Fruit fly (Drosophila melanogaster) whole organism, wandering third instar larva: ENCODE measurements around the gene CG32086.

Experiments
- Abd-B ChIP-seq: fragments of >200 bp; optimal IDR thresholded peaks from 2 replicates; lab custom pipeline; 2017; ENCODE audit warnings: missing biosample characterization, missing genetic modification characterization
- CG32264 ChIP-seq: fragments of 200-800 bp; sonication (Bioruptor generic); optimal IDR thresholded peaks from 2 replicates; lab custom pipeline; 2016; ENCODE audit warnings: missing biosample characterization, missing genetic modification characterization
- CG9705 ChIP-seq: fragments of 200-800 bp; sonication (Bioruptor generic); optimal IDR thresholded peaks from 2 replicates; lab custom pipeline; 2018; ENCODE audit warnings: missing biosample characterization, mild to moderate bottlenecking, missing genetic modification characterization
- CrebA ChIP-seq: fragments of 200-800 bp; sonication (Bioruptor generic); optimal IDR thresholded peaks from 2 replicates; lab custom pipeline; 2016; ENCODE audit warnings: missing biosample characterization, mild to moderate bottlenecking, missing genetic modification characterization, borderline replicate concordance
- Dfd ChIP-seq: fragments of >200 bp; optimal IDR thresholded peaks from 2 replicates; lab custom pipeline; 2017; ENCODE audit warnings: missing biosample characterization, missing genetic modification characterization
- Dif ChIP-seq: fragments of 200-275, 200-300 bp; sonication (Bioruptor generic); optimal IDR thresholded peaks from 2 replicates; lab custom pipeline; 2018; ENCODE audit warnings: missing biosample characterization, missing genetic modification characterization; ENCODE audit not compliant: partially characterized antibody
- GATAd ChIP-seq: sonication (Bioruptor generic); optimal IDR thresholded peaks from 2 replicates; lab custom pipeline; 2016; ENCODE audit warnings: missing biosample characterization, missing genetic modification characterization
- HLH106 ChIP-seq: fragments of 200-800 bp; optimal IDR thresholded peaks from 3 replicates; lab custom pipeline; 2019; ENCODE audit warnings: missing biosample characterization, mild to moderate bottlenecking, missing genetic modification characterization, moderate library complexity
- Hnf4 ChIP-seq: fragments of 200-800 bp; sonication (Bioruptor generic); optimal IDR thresholded peaks from 2 replicates; lab custom pipeline; 2016; ENCODE audit warnings: missing biosample characterization, mild to moderate bottlenecking, missing genetic modification characterization
- Hr78 ChIP-seq: fragments of >200 bp; optimal IDR thresholded peaks from 2 replicates; lab custom pipeline; 2017; ENCODE audit warnings: missing biosample characterization, missing genetic modification characterization
- Hr83 ChIP-seq: fragments of 200-300 bp; sonication (Bioruptor generic); optimal IDR thresholded peaks from 2 replicates; lab custom pipeline; 2016; ENCODE audit warnings: missing biosample characterization, mild to moderate bottlenecking, missing genetic modification characterization, moderate library complexity; ENCODE audit not compliant: poor library complexity, severe bottlenecking
- Jra ChIP-seq: sonication (Bioruptor generic); optimal IDR thresholded peaks from 2 replicates; lab custom pipeline; 2016; ENCODE audit warnings: missing biosample characterization, missing genetic modification characterization
- Mio ChIP-seq: sonication (Bioruptor generic); optimal IDR thresholded peaks from 2 replicates; lab custom pipeline; 2016; ENCODE audit warnings: missing biosample characterization, missing genetic modification characterization
- Myc ChIP-seq: fragments of >200 bp; optimal IDR thresholded peaks from 2 replicates; lab custom pipeline; 2017
- N ChIP-seq: fragments of >200 bp; optimal IDR thresholded peaks from 2 replicates; lab custom pipeline; 2018; ENCODE audit warnings: missing biosample characterization, missing external identifiers, missing genetic modification characterization
- OdsH ChIP-seq: fragments of 200-800 bp; sonication (Bioruptor generic); optimal IDR thresholded peaks from 2 replicates; lab custom pipeline; 2016; ENCODE audit warnings: missing biosample characterization, mild to moderate bottlenecking, missing genetic modification characterization
- Rel ChIP-seq, 2 experiments: fragments of 200-800 bp; sonication (Bioruptor generic) in 1 of 2; optimal IDR thresholded peaks; 2 replicates in 1 of 2; 3 replicates in 1 of 2; lab custom pipeline; 2016 to 2019; ENCODE audit warnings: mild to moderate bottlenecking in 2 of 2, missing biosample characterization in 2 of 2, missing genetic modification characterization in 2 of 2, moderate library complexity in 1 of 2
- Sp1 ChIP-seq: fragments of 200-800 bp; sonication (Bioruptor generic); optimal IDR thresholded peaks from 3 replicates; lab custom pipeline; 2019; ENCODE audit warnings: missing biosample characterization, mild to moderate bottlenecking, missing genetic modification characterization, moderate library complexity
- Vsx2 ChIP-seq: fragments of 200-300, 225-300 bp; sonication (Bioruptor generic); optimal IDR thresholded peaks from 2 replicates; lab custom pipeline; 2018; ENCODE audit warnings: missing biosample characterization, missing genetic modification characterization; ENCODE audit not compliant: partially characterized antibody
- br ChIP-seq: fragments of 200-800 bp; sonication (Bioruptor generic); optimal IDR thresholded peaks from 2 replicates; lab custom pipeline; 2016; ENCODE audit warnings: missing biosample characterization, missing genetic modification characterization
- brk ChIP-seq: fragments of 200-800 bp; sonication (Bioruptor generic); optimal IDR thresholded peaks from 2 replicates; lab custom pipeline; 2016; ENCODE audit warnings: missing biosample characterization, mild to moderate bottlenecking, missing genetic modification characterization
- dl ChIP-seq, 2 experiments: fragments of 175-275, 200-275 bp in 1 of 2; fragments of 200-275 bp in 1 of 2; sonication (Bioruptor generic); optimal IDR thresholded peaks; lab custom pipeline; 2018; ENCODE audit warnings: mild to moderate bottlenecking in 2 of 2, missing biosample characterization in 2 of 2, missing genetic modification characterization in 2 of 2, moderate library complexity in 2 of 2; ENCODE audit not compliant: partially characterized antibody in 2 of 2, insufficient read depth in 1 of 2
- dmrt93B ChIP-seq: fragments of 200-800 bp; sonication (Bioruptor generic); optimal IDR thresholded peaks from 2 replicates; lab custom pipeline; 2018; ENCODE audit warnings: missing biosample characterization, mild to moderate bottlenecking, missing genetic modification characterization
- dsf ChIP-seq: sonication (Bioruptor generic); optimal IDR thresholded peaks from 2 replicates; lab custom pipeline; 2016; ENCODE audit warnings: missing biosample characterization, missing genetic modification characterization, borderline replicate concordance
- ey ChIP-seq: fragments of 200-800 bp; sonication (Bioruptor generic); optimal IDR thresholded peaks from 2 replicates; lab custom pipeline; 2016; ENCODE audit warnings: missing biosample characterization, missing genetic modification characterization
- foxo ChIP-seq, 2 experiments: fragments of 200-800 bp; sonication (Bioruptor generic); optimal IDR thresholded peaks; 2 replicates in 1 of 2; 3 replicates in 1 of 2; lab custom pipeline; 2016 to 2017; ENCODE audit warnings: missing biosample characterization in 2 of 2, missing genetic modification characterization in 2 of 2
- fru ChIP-seq: fragments of 200-800 bp; sonication (Bioruptor generic); optimal IDR thresholded peaks from 3 replicates; lab custom pipeline; 2016; ENCODE audit warnings: missing biosample characterization, mild to moderate bottlenecking, missing genetic modification characterization
- h ChIP-seq: fragments of 200-800 bp; sonication (Bioruptor generic); optimal IDR thresholded peaks from 3 replicates; lab custom pipeline; 2016; ENCODE audit warnings: missing biosample characterization, mild to moderate bottlenecking, missing genetic modification characterization
- jim ChIP-seq: fragments of 175-275, 200-325 bp; sonication (Bioruptor generic); optimal IDR thresholded peaks from 2 replicates; lab custom pipeline; 2016; ENCODE audit warnings: missing biosample characterization, mild to moderate bottlenecking, missing genetic modification characterization
- lola ChIP-seq: fragments of >200 bp; optimal IDR thresholded peaks from 2 replicates; lab custom pipeline; 2017; ENCODE audit warnings: missing biosample characterization, missing genetic modification characterization
- pan ChIP-seq: fragments of >200 bp; optimal IDR thresholded peaks from 2 replicates; lab custom pipeline; 2017
- psq ChIP-seq: fragments of 200-800 bp; sonication (Bioruptor generic); optimal IDR thresholded peaks from 3 replicates; lab custom pipeline; 2017; ENCODE audit warnings: missing biosample characterization, mild to moderate bottlenecking, missing genetic modification characterization, moderate library complexity
- rgr ChIP-seq: fragments of 200-800 bp; sonication (Bioruptor generic); optimal IDR thresholded peaks from 3 replicates; lab custom pipeline; 2016; ENCODE audit warnings: missing biosample characterization, mild to moderate bottlenecking, missing genetic modification characterization
- sage ChIP-seq: fragments of 200-800 bp; sonication (Bioruptor generic); optimal IDR thresholded peaks from 2 replicates; lab custom pipeline; 2016; ENCODE audit warnings: missing biosample characterization, mild to moderate bottlenecking, missing genetic modification characterization
- sv ChIP-seq: fragments of 200-800 bp; sonication (Bioruptor generic); optimal IDR thresholded peaks from 3 replicates; lab custom pipeline; 2016; ENCODE audit warnings: missing biosample characterization, missing genetic modification characterization
- tai ChIP-seq: sonication (Bioruptor generic); optimal IDR thresholded peaks from 2 replicates; lab custom pipeline; 2016; ENCODE audit warnings: missing biosample characterization, missing genetic modification characterization
- usp ChIP-seq: fragments of >200 bp; optimal IDR thresholded peaks from 2 replicates; lab custom pipeline; 2017; ENCODE audit warnings: missing biosample characterization, missing genetic modification characterization
- woc ChIP-seq: sonication (Bioruptor generic); optimal IDR thresholded peaks from 2 replicates; lab custom pipeline; 2016; ENCODE audit warnings: missing biosample characterization, mild to moderate bottlenecking, missing genetic modification characterization

The CG32086 gene

DNA sequence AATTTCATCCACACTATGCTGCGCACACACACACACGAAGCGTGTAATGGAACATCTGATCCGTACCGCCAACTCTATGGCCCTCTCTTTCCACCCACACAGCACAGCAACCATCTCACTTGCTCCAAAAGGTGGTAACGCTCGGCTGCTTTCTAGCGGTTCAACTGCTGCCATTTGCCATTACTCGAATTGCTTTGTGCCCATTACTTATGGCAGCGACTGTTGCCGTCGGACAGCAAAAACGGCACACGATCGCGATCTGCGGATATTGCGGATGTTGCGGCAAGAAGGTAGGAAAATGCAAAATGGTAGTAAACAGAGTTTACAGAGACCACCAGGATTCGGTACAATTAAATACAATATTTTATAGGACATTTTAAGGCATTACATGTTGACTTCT, 29.1 kb downstream of the CG32086 start:
- TF ChIP-seq OdsH (GFP tag; lab: Kevin White, UChicago), result no peak
- no peak for TF ChIP-seq woc (GFP tag; lab: Kevin White, UChicago)
- TF ChIP-seq N (GFP tag; lab: Kevin White, UChicago), result no peak
- TF ChIP-seq jim (GFP tag; lab: Kevin White, UChicago), result no peak
- TF ChIP-seq Dif (GFP tag; lab: Kevin White, UChicago), result no peak
- TF ChIP-seq Myc, result no peak
- TF ChIP-seq, all 38 proteins: peak for 0

DNA sequence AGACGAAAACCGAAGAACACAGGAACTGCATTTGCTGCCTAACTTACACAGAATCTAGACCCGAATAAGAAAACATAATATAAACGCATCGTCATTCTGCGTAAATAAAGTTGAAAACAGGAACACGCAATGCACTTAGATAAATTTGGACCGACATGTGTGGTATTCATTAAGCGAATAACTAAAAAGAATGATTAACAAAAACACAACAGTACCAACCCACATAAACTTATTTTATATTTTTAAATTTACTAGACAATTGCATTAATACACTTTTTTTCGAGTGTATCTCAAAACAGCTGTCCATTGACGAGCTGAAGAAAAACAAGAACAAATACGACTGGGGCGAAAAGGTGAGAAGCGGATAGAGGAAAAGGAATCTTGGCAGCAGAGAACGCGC, 29.5 kb downstream of the CG32086 start:
- TF ChIP-seq Dfd (no peak), Hr83 (GFP tag; lab: Kevin White, UChicago) (no peak), HLH106 (tag; lab: Kevin White, UChicago) (peak; percentile 57), Dif (GFP tag; lab: Kevin White, UChicago) (no peak), h (GFP tag; lab: Kevin White, UChicago) (peak; percentile 72), fru (peak; percentile 47), Myc (no peak), br (GFP tag; lab: Kevin White, UChicago) (peak; percentile 45), dsf (no peak), N (GFP tag; lab: Kevin White, UChicago) (no peak), Jra (GFP tag; lab: Kevin White, UChicago) (no peak), dl (GFP tag; optimal IDR thresholded peaks at IDR 0.05; lab: Kevin White, UChicago; ENCODE audit: insufficient read depth in 1 of 2, partially characterized antibody in 2 of 2) (no peak), ey (peak; percentile 54), Abd-B (GFP tag; lab: Kevin White, UChicago) (no peak), sage (GFP tag; lab: Kevin White, UChicago) (peak; percentile 54), Hnf4 (GFP tag; lab: Kevin White, UChicago) (peak; percentile 47), OdsH (GFP tag; lab: Kevin White, UChicago) (peak; percentile 55), CG32264 (GFP tag; lab: Kevin White, UChicago) (no peak), jim (GFP tag; lab: Kevin White, UChicago) (no peak), woc (GFP tag; lab: Kevin White, UChicago) (no peak), Hr78 (no peak), Mio (no peak), GATAd (GFP tag; lab: Kevin White, UChicago) (no peak), psq (peak; percentile 60), pan (no peak), foxo (GFP tag; optimal IDR thresholded peaks at IDR 0.05; lab: Kevin White, UChicago) (peak in 1 of 2 experiments; percentile 60), tai (GFP tag; lab: Kevin White, UChicago) (no peak), Rel (GFP tag; optimal IDR thresholded peaks at IDR 0.05; lab: Kevin White, UChicago) (no peak), Rel (tag; optimal IDR thresholded peaks at IDR 0.05; lab: Kevin White, UChicago) (no peak), sv (GFP tag; lab: Kevin White, UChicago) (peak; percentile 72), dmrt93B (no peak), CG9705 (GFP tag; lab: Kevin White, UChicago) (no peak), rgr (peak; percentile 44), usp (GFP tag; lab: Kevin White, UChicago) (no peak), Sp1 (peak; percentile 38), brk (peak; percentile 11), lola (GFP tag; lab: Kevin White, UChicago) (no peak), Vsx2 (GFP tag; lab: Kevin White, UChicago) (no peak), CrebA (GFP tag; lab: Kevin White, UChicago) (no peak)
- TF ChIP-seq, all 38 proteins: peak for 14

DNA sequence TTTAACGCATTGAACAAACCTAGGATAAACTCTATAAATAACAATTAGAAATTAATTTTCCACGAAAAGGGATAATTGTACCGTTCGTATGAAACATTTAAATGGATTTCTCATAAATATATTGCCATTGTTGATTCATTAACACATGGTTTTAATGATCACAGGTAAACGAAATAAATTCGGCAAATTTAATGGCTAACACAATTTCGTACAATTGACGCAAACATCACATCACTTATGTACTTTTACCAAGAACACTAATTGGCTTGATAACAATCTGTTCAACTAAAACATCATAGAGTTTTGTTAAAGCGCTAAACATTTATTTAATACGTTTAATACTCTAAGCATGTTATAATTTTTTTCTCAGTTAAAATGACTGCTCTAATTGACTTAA, 30.2 kb downstream of the CG32086 start:
- peak; percentile 54 for TF ChIP-seq tai (GFP tag; lab: Kevin White, UChicago)
- no peak for TF ChIP-seq N (GFP tag; lab: Kevin White, UChicago)
